Worm (Caenorhabditis elegans) whole organism, late embryonic: Measurements from ENCODE around the gene C29F3.3.

Experiments used
- C38D4.7 ChIP-seq: fragments of 200-800 bp; sonication (Bioruptor generic); optimal IDR thresholded peaks from 2 replicates; lab custom pipeline; 2018; ENCODE audit warnings: mild to moderate bottlenecking, missing genetic modification characterization, moderate library complexity, missing compliant biosample characterization
- F13H6.1 ChIP-seq: sonication (generic microtip); optimal IDR thresholded peaks from 2 replicates; lab custom pipeline; 2016; ENCODE audit warnings: missing genetic modification characterization, missing compliant biosample characterization
- T23F11.4 ChIP-seq: fragments of 200-800 bp; sonication (Bioruptor generic); optimal IDR thresholded peaks from 2 replicates; lab custom pipeline; 2018; ENCODE audit warnings: mild to moderate bottlenecking, missing genetic modification characterization, missing compliant biosample characterization
- ahr-1 ChIP-seq: sonication (generic microtip); optimal IDR thresholded peaks from 2 replicates; lab custom pipeline; 2016; ENCODE audit warnings: missing genetic modification characterization, missing compliant biosample characterization
- ama-1 ChIP-seq: fragments of 150-350 bp; optimal IDR thresholded peaks from 2 replicates; lab custom pipeline; 2014
- ceh-18 ChIP-seq: sonication (generic microtip); optimal IDR thresholded peaks from 2 replicates; lab custom pipeline; 2016; ENCODE audit warnings: missing genetic modification characterization, missing compliant biosample characterization
- ceh-19 ChIP-seq: fragments of 200-800 bp; sonication (Bioruptor generic); optimal IDR thresholded peaks from 2 replicates; lab custom pipeline; 2018; ENCODE audit warnings: mild to moderate bottlenecking, missing genetic modification characterization, missing compliant biosample characterization
- ceh-2 ChIP-seq: sonication (generic microtip); optimal IDR thresholded peaks from 2 replicates; lab custom pipeline; 2016; ENCODE audit warnings: missing genotype, missing genetic modification characterization, missing compliant biosample characterization
- ceh-24 ChIP-seq: sonication (generic microtip); optimal IDR thresholded peaks from 2 replicates; lab custom pipeline; 2016; ENCODE audit warnings: mild to moderate bottlenecking, missing genetic modification characterization, missing compliant biosample characterization
- ceh-30 ChIP-seq: fragments of 150-350 bp; optimal IDR thresholded peaks from 2 replicates; lab custom pipeline; 2014; ENCODE audit warnings: missing biosample characterization, missing genetic modification characterization
- ceh-31 ChIP-seq: sonication (generic microtip); optimal IDR thresholded peaks from 2 replicates; lab custom pipeline; 2016; ENCODE audit warnings: missing genetic modification characterization, missing compliant biosample characterization
- ceh-34 ChIP-seq: sonication (generic microtip); optimal IDR thresholded peaks from 2 replicates; lab custom pipeline; 2016; ENCODE audit warnings: mild to moderate bottlenecking, missing genetic modification characterization, missing compliant biosample characterization
- ceh-9 ChIP-seq: sonication (generic microtip); optimal IDR thresholded peaks from 2 replicates; lab custom pipeline; 2016; ENCODE audit warnings: mild to moderate bottlenecking, missing genetic modification characterization, inconsistent platforms, missing compliant biosample characterization
- che-1 ChIP-seq: sonication (generic microtip); optimal IDR thresholded peaks from 2 replicates; lab custom pipeline; 2016; ENCODE audit warnings: mild to moderate bottlenecking, missing genetic modification characterization, missing compliant biosample characterization
- dve-1 ChIP-seq: sonication (generic microtip); optimal IDR thresholded peaks from 2 replicates; lab custom pipeline; 2017; ENCODE audit warnings: antibody characterized with exemption, mild to moderate bottlenecking, missing genetic modification characterization, missing compliant biosample characterization
- elt-2 ChIP-seq: sonication (generic microtip); optimal IDR thresholded peaks from 2 replicates; lab custom pipeline; 2016; ENCODE audit warnings: missing genetic modification reagents, missing genetic modification characterization, missing compliant biosample characterization
- elt-4 ChIP-seq: sonication (generic microtip); optimal IDR thresholded peaks from 2 replicates; lab custom pipeline; 2016; ENCODE audit warnings: missing genetic modification characterization, missing compliant biosample characterization
- eyg-1 ChIP-seq: sonication (generic microtip); optimal IDR thresholded peaks from 2 replicates; lab custom pipeline; 2016; ENCODE audit warnings: missing genotype, missing genetic modification characterization, missing compliant biosample characterization
- fkh-10 ChIP-seq: fragments of 150-350 bp; optimal IDR thresholded peaks from 2 replicates; lab custom pipeline; 2014; ENCODE audit warnings: missing biosample characterization, missing genetic modification reagents, missing genetic modification characterization
- hlh-13 ChIP-seq: fragments of 200-800 bp; sonication (Bioruptor generic); optimal IDR thresholded peaks from 2 replicates; lab custom pipeline; 2018; ENCODE audit warnings: mild to moderate bottlenecking, missing genetic modification characterization, missing compliant biosample characterization
- hlh-8 ChIP-seq: sonication (generic microtip); optimal IDR thresholded peaks from 2 replicates; lab custom pipeline; 2016; ENCODE audit warnings: missing genotype, missing genetic modification characterization, missing compliant biosample characterization
- madf-2 ChIP-seq: sonication (generic microtip); optimal IDR thresholded peaks from 2 replicates; lab custom pipeline; 2017; ENCODE audit warnings: missing genetic modification characterization, missing compliant biosample characterization
- nfya-1 ChIP-seq: sonication (generic microtip); optimal IDR thresholded peaks from 2 replicates; lab custom pipeline; 2017; ENCODE audit warnings: missing genetic modification characterization, mild to moderate bottlenecking, missing compliant biosample characterization, antibody characterized with exemption, moderate library complexity
- nhr-232 ChIP-seq: sonication (generic microtip); optimal IDR thresholded peaks from 2 replicates; lab custom pipeline; 2016; ENCODE audit warnings: missing genetic modification characterization, missing compliant biosample characterization
- npax-4 ChIP-seq: sonication (generic microtip); optimal IDR thresholded peaks from 2 replicates; lab custom pipeline; 2016; ENCODE audit warnings: missing genetic modification characterization, missing compliant biosample characterization
- pag-3 ChIP-seq: sonication (generic microtip); optimal IDR thresholded peaks from 2 replicates; lab custom pipeline; 2016; ENCODE audit warnings: missing compliant biosample characterization, missing genetic modification characterization, borderline replicate concordance
- pax-1 ChIP-seq: fragments of 150-350 bp; optimal IDR thresholded peaks from 2 replicates; lab custom pipeline; 2014; ENCODE audit warnings: missing biosample characterization, missing genetic modification characterization
- pha-4 ChIP-seq: fragments of 150-350 bp; optimal IDR thresholded peaks from 2 replicates; lab custom pipeline; 2018; ENCODE audit warnings: missing biosample characterization, missing genetic modification reagents, missing genetic modification characterization
- pros-1 ChIP-seq: fragments of 150-350 bp; optimal IDR thresholded peaks from 2 replicates; lab custom pipeline; 2014; ENCODE audit warnings: missing biosample characterization, missing genetic modification reagents, missing genetic modification characterization
- sdc-2 ChIP-seq: sonication (generic microtip); optimal IDR thresholded peaks from 2 replicates; lab custom pipeline; 2016; ENCODE audit warnings: missing genotype, missing genetic modification characterization, missing compliant biosample characterization
- sox-2 ChIP-seq: fragments of 200-800 bp; sonication (Bioruptor generic); IDR thresholded peaks from 2 replicates; pipeline ENCODE4 v1.3.6; 2022; ENCODE audit warnings: missing genetic modification reagents, missing genetic modification characterization, missing compliant biosample characterization
- sox-4 ChIP-seq: sonication (generic microtip); optimal IDR thresholded peaks from 2 replicates; lab custom pipeline; 2017; ENCODE audit warnings: mild to moderate bottlenecking, missing genetic modification characterization, inconsistent platforms, missing compliant biosample characterization
- ttx-3 ChIP-seq: sonication (generic microtip); optimal IDR thresholded peaks from 2 replicates; lab custom pipeline; 2016; ENCODE audit warnings: missing genetic modification reagents, missing genetic modification characterization, missing compliant biosample characterization

Gene C29F3.3

ce11 chrV:15309011-15309410 lies 38.2 kb downstream of the C29F3.3 start, which contains the start of gene srz-10:
Gene srz-10, minus strand, starts transcription at chrV:15309098.
- TF ChIP-seq che-1 (no peak), ceh-9 (tag; lab: Kevin White, UChicago) (no peak), ttx-3 (no peak)

- TF ChIP-seq ceh-34 (tag; lab: Kevin White, UChicago) (no peak), nhr-232 (no peak), C38D4.7 (no peak), sdc-2 (tag; lab: Kevin White, UChicago) (no peak), nfya-1 (tag; lab: Kevin White, UChicago) (no peak), pag-3 (tag; lab: Kevin White, UChicago) (no peak), ceh-19 (GFP tag; lab: Kevin White, UChicago) (no peak), fkh-10 (GFP tag; lab: Kevin White, UChicago) (no peak), ceh-31 (tag; lab: Kevin White, UChicago) (no peak), pax-1 (tag; lab: Kevin White, UChicago) (no peak)
Observed at ce11 chrV:15306745-15307144, 40.4 kb downstream of the C29F3.3 start, which contains the start of gene T26H8.4. Gene T26H8.4, minus strand, starts transcription at chrV:15306845.

- TF ChIP-seq F13H6.1, result no peak
- no peak for TF ChIP-seq pros-1 (tag; lab: Kevin White, UChicago)
- no peak for TF ChIP-seq ceh-30 (tag; lab: Kevin White, UChicago)
- no peak for TF ChIP-seq ceh-24 (tag; lab: Kevin White, UChicago)
- no peak for TF ChIP-seq pha-4 (tag; lab: Kevin White, UChicago)
- TF ChIP-seq sdc-2 (tag; lab: Kevin White, UChicago), result no peak
- no peak for TF ChIP-seq hlh-13 (GFP tag; lab: Kevin White, UChicago)
- TF ChIP-seq elt-4 (tag; lab: Kevin White, UChicago), result no peak
- TF ChIP-seq ahr-1 (tag; lab: Kevin White, UChicago), result no peak
- TF ChIP-seq che-1, result no peak
- no peak for TF ChIP-seq sox-4
- no peak for TF ChIP-seq npax-4 (tag; lab: Kevin White, UChicago)
- TF ChIP-seq dve-1 (tag; lab: Kevin White, UChicago), result no peak
- TF ChIP-seq ceh-18, result no peak
- TF ChIP-seq hlh-8 (tag; lab: Kevin White, UChicago), result no peak
- no peak for TF ChIP-seq ama-1
- no peak for TF ChIP-seq madf-2
- TF ChIP-seq ceh-2, result no peak
- no peak for TF ChIP-seq eyg-1 (tag; lab: Kevin White, UChicago)
- TF ChIP-seq elt-2 (tag; lab: Kevin White, UChicago), result no peak
Observed at ce11 chrV:15305502-15305901, 41.7 kb downstream of the C29F3.3 start, which contains the start of gene T26H8.5. Gene T26H8.5, minus strand, starts transcription at chrV:15305602.

- no peak for TF ChIP-seq T23F11.4 (GFP tag; lab: Kevin White, UChicago)
- TF ChIP-seq sox-2 (GFP tag; lab: Robert Waterston, UW), result no peak
Observed at ce11 chrV:15303625-15304024, 43.6 kb downstream of the C29F3.3 start, which contains the start of gene srx-48. Gene srx-48, minus strand, starts transcription at chrV:15303725.

ce11 chrV:15298597-15298996 lies 48.6 kb downstream of the C29F3.3 start, which contains the start of gene cpr-3:
Gene cpr-3, minus strand, starts transcription at chrV:15298700.
- TF ChIP-seq ceh-24 (tag; lab: Kevin White, UChicago) (no peak), elt-2 (tag; lab: Kevin White, UChicago) (peak; percentile 66), T23F11.4 (GFP tag; lab: Kevin White, UChicago) (no peak), sdc-2 (tag; lab: Kevin White, UChicago) (no peak)
